Fruit fly (Drosophila melanogaster) Kc167 (cell line): ENCODE measurements around the gene CG4949.

Experiments
- h ChIP-seq: fragments of >200 bp; optimal IDR thresholded peaks from 3 replicates; lab custom pipeline; 2018; ENCODE audit warnings: missing external identifiers
- psq ChIP-seq: fragments of >200 bp; optimal IDR thresholded peaks from 2 replicates; lab custom pipeline; 2017; ENCODE audit warnings: missing external identifiers

DNA sequence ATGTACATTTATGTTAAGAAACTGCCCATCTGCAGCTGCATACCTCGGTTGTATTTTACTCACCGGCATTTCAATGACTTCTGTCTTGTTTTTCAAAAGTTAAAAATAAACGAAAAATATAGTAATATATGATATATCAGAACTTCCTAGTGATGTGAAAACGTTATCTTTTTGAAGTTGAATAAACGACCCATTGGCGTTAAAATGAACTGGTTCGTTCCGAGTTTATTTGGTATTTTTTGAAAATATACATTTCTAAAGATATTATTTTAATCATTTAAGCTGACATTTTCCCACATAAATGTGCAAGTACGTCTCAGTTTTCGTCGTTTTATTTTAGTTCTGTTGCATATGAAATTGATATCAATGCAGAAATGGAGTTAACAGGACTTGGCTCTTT, 27.1 kb downstream of the CG4949 start, which contains the start of gene Arpc3B:
- TF ChIP-seq psq (lab: Kevin White, UChicago) = no peak
- TF ChIP-seq h (lab: Kevin White, UChicago) = no peak
